Worm (Caenorhabditis elegans): ENCODE data around the gene ZK470.14.

ce11 chrX:4209131-4209530 is 41.9 kb downstream of the ZK470.14 start:
- TF ChIP-seq flt-1 (GFP tag; IDR thresholded peaks at IDR 0.05), result peak; percentile 91
- no peak for TF ChIP-seq ref-1 (GFP tag; conservative IDR thresholded peaks at IDR 0.05)
- TF ChIP-seq klf-2 (GFP tag; conservative IDR thresholded peaks at IDR 0.05), result peak; percentile 76
- peak; percentile 100 for TF ChIP-seq T22C8.4 (GFP tag; IDR thresholded peaks at IDR 0.05)
- TF ChIP-seq ztf-29 (GFP tag; IDR thresholded peaks at IDR 0.05), result peak; percentile 53; the same call in 1 of the 2 replicates
- peak; percentile 73; the same call in 1 of the 2 replicates for TF ChIP-seq tab-1 (GFP tag; IDR thresholded peaks at IDR 0.05)
- TF ChIP-seq ztf-23 (GFP tag; IDR thresholded peaks at IDR 0.05), result peak; percentile 92
- peak; percentile 99 for TF ChIP-seq cog-1 (tag; optimal IDR thresholded peaks at IDR 0.05)
